Worm (Caenorhabditis elegans) whole organism, mixed stage, embryonic: ENCODE data around the gene dnj-5.

Source experiments
- bed-3 ChIP-seq: fragments of 200-800 bp; sonication (Bioruptor generic); optimal IDR thresholded peaks from 3 replicates; lab custom pipeline; 2018; ENCODE audit warnings: mild to moderate bottlenecking, missing genetic modification characterization, moderate library complexity, missing compliant biosample characterization
- blmp-1 ChIP-seq: fragments of 150-350 bp; optimal IDR thresholded peaks from 2 replicates; lab custom pipeline; 2014; ENCODE audit warnings: missing biosample characterization, missing genetic modification characterization
- ceh-39 ChIP-seq: fragments of 150-350 bp; optimal IDR thresholded peaks from 2 replicates; lab custom pipeline; 2014; ENCODE audit warnings: missing biosample characterization, missing genetic modification characterization
- ceh-43 ChIP-seq: fragments of 200-800 bp; sonication (Bioruptor generic); optimal IDR thresholded peaks from 2 replicates; lab custom pipeline; 2018; ENCODE audit warnings: mild to moderate bottlenecking, missing genetic modification characterization, moderate library complexity, missing compliant biosample characterization
- ceh-83 ChIP-seq: fragments of 200-800 bp; sonication (Bioruptor generic); optimal IDR thresholded peaks from 2 replicates; lab custom pipeline; 2018; ENCODE audit warnings: mild to moderate bottlenecking, missing genetic modification characterization, missing compliant biosample characterization
- ces-1 ChIP-seq: fragments of 150-350 bp; optimal IDR thresholded peaks from 2 replicates; lab custom pipeline; 2014; ENCODE audit warnings: missing biosample characterization, missing genetic modification reagents, missing genetic modification characterization
- cnd-1 ChIP-seq: fragments of 200-800 bp; sonication (Bioruptor generic); optimal IDR thresholded peaks from 2 replicates; lab custom pipeline; 2018; ENCODE audit warnings: mild to moderate bottlenecking, missing genetic modification characterization, missing compliant biosample characterization
- drap-1 ChIP-seq: fragments of 200-800 bp; sonication (Bioruptor generic); optimal IDR thresholded peaks from 3 replicates; lab custom pipeline; 2018; ENCODE audit warnings: mild to moderate bottlenecking, missing genetic modification characterization, missing compliant biosample characterization
- elt-1 ChIP-seq: sonication (generic microtip); optimal IDR thresholded peaks from 2 replicates; lab custom pipeline; 2017; ENCODE audit warnings: missing genetic modification characterization, mild to moderate bottlenecking, missing compliant biosample characterization, antibody characterized with exemption, moderate library complexity, borderline replicate concordance; ENCODE audit not compliant: insufficient read depth
- flh-1 ChIP-seq: fragments of 200-800 bp; sonication (Bioruptor generic); optimal IDR thresholded peaks from 2 replicates; lab custom pipeline; 2018; ENCODE audit warnings: mild to moderate bottlenecking, missing genetic modification characterization, moderate library complexity, missing compliant biosample characterization
- ham-2 ChIP-seq: fragments of 200-800 bp; sonication (Bioruptor generic); optimal IDR thresholded peaks from 2 replicates; lab custom pipeline; 2018; ENCODE audit warnings: mild to moderate bottlenecking, missing genetic modification characterization, missing compliant biosample characterization
- hlh-1 ChIP-seq: fragments of 150-350 bp; optimal IDR thresholded peaks from 2 replicates; lab custom pipeline; 2014; ENCODE audit warnings: missing biosample characterization, missing genetic modification reagents, missing genetic modification characterization
- lin-13 ChIP-seq: fragments of 150-350 bp; optimal IDR thresholded peaks from 2 replicates; lab custom pipeline; 2014; ENCODE audit warnings: missing biosample characterization, missing genetic modification characterization
- lin-32 ChIP-seq: fragments of 200-800 bp; sonication (Bioruptor generic); optimal IDR thresholded peaks from 2 replicates; lab custom pipeline; 2018; ENCODE audit warnings: mild to moderate bottlenecking, missing genetic modification characterization, missing compliant biosample characterization
- lsy-2 ChIP-seq: fragments of 150-350 bp; optimal IDR thresholded peaks from 2 replicates; lab custom pipeline; 2014; ENCODE audit warnings: missing biosample characterization, missing genetic modification characterization
- mab-5 ChIP-seq: fragments of 150-350 bp; optimal IDR thresholded peaks from 2 replicates; lab custom pipeline; 2014; ENCODE audit warnings: missing biosample characterization, missing genetic modification characterization
- mep-1 ChIP-seq: fragments of 150-350 bp; optimal IDR thresholded peaks from 2 replicates; lab custom pipeline; 2017; ENCODE audit warnings: missing biosample characterization, missing genetic modification reagents, missing genetic modification characterization, inconsistent platforms
- mls-2 ChIP-seq: sonication (generic microtip); optimal IDR thresholded peaks from 2 replicates; lab custom pipeline; 2016; ENCODE audit warnings: mild to moderate bottlenecking, missing genetic modification characterization, moderate library complexity, missing compliant biosample characterization
- nhr-12 ChIP-seq: fragments of 150-350 bp; optimal IDR thresholded peaks from 2 replicates; lab custom pipeline; 2014; ENCODE audit warnings: missing biosample characterization, missing genetic modification characterization
- nhr-2 ChIP-seq: fragments of 150-350 bp; optimal IDR thresholded peaks from 2 replicates; lab custom pipeline; 2014; ENCODE audit warnings: missing biosample characterization, missing genetic modification characterization
- nhr-237 ChIP-seq: fragments of 150-350 bp; optimal IDR thresholded peaks from 2 replicates; lab custom pipeline; 2014; ENCODE audit warnings: missing biosample characterization, missing genetic modification characterization
- nhr-28 ChIP-seq: fragments of 150-350 bp; optimal IDR thresholded peaks from 2 replicates; lab custom pipeline; 2014; ENCODE audit warnings: missing biosample characterization, missing genetic modification characterization
- nhr-76 ChIP-seq: sonication (generic microtip); optimal IDR thresholded peaks from 2 replicates; lab custom pipeline; 2017; ENCODE audit warnings: missing biosample characterization, missing genetic modification characterization
- pha-4 ChIP-seq: fragments of 150-350 bp; optimal IDR thresholded peaks from 2 replicates; lab custom pipeline; 2018; ENCODE audit warnings: missing biosample characterization, missing genetic modification reagents, missing genetic modification characterization
- sem-2 ChIP-seq: fragments of 200-800 bp; sonication (Bioruptor generic); optimal IDR thresholded peaks from 2 replicates; lab custom pipeline; 2018; ENCODE audit warnings: mild to moderate bottlenecking, missing genetic modification characterization, missing compliant biosample characterization
- snpc-4 ChIP-seq: fragments of 150-350 bp; optimal IDR thresholded peaks from 2 replicates; lab custom pipeline; 2014; ENCODE audit warnings: missing biosample characterization, missing genetic modification characterization
- sptf-1 ChIP-seq: sonication (generic microtip); optimal IDR thresholded peaks from 2 replicates; lab custom pipeline; 2017; ENCODE audit warnings: mild to moderate bottlenecking, missing genetic modification characterization, moderate library complexity, missing compliant biosample characterization
- unc-120 ChIP-seq: sonication (generic microtip); optimal IDR thresholded peaks from 2 replicates; lab custom pipeline; 2017; ENCODE audit warnings: missing genetic modification characterization, missing compliant biosample characterization; ENCODE audit not compliant: poor library complexity, severe bottlenecking
- unc-39 ChIP-seq: fragments of 150-350 bp; optimal IDR thresholded peaks from 2 replicates; lab custom pipeline; 2014; ENCODE audit warnings: missing biosample characterization, missing genetic modification characterization
- unc-62 ChIP-seq: fragments of 150-350 bp; optimal IDR thresholded peaks from 2 replicates; lab custom pipeline; 2014; ENCODE audit warnings: missing biosample characterization, missing genetic modification reagents, missing genetic modification characterization

dnj-5 gene

ce11 chrII:6842009-6842408 lies 16.1 kb downstream of the dnj-5 start:
- no peak for TF ChIP-seq snpc-4
- TF ChIP-seq mls-2 (tag; lab: Kevin White, UChicago) = no peak
- TF ChIP-seq ceh-83 (GFP tag; lab: Kevin White, UChicago) = no peak
- TF ChIP-seq flh-1 (GFP tag; lab: Kevin White, UChicago) = no peak

ce11 chrII:6841102-6841501 lies 17.0 kb downstream of the dnj-5 start:
- TF ChIP-seq bed-3 (GFP tag; lab: Kevin White, UChicago) (no peak), hlh-1 (tag; lab: Kevin White, UChicago) (peak; percentile 81), sptf-1 (peak; percentile 30), ceh-39 (no peak), unc-120 (peak; percentile 72), mab-5 (peak; percentile 44), unc-62 (GFP tag; lab: Kevin White, UChicago) (peak; percentile 79), ceh-43 (GFP tag; lab: Kevin White, UChicago) (no peak)

- TF ChIP-seq ces-1 = peak; percentile 24
- no peak for TF ChIP-seq ceh-39
- TF ChIP-seq nhr-76 (tag; lab: Kevin White, UChicago) = no peak
- TF ChIP-seq, all 35 proteins: peak for 1
Measured at ce11 chrII:6840663-6841062, 17.4 kb downstream of the dnj-5 start.

- peak; percentile 1 for TF ChIP-seq pha-4 (tag; lab: Kevin White, UChicago)
- TF ChIP-seq hlh-1 (tag; lab: Kevin White, UChicago) = peak; percentile 72
- peak; percentile 34 for TF ChIP-seq nhr-2
- peak; percentile 50 for TF ChIP-seq cnd-1 (tag; lab: Kevin White, UChicago)
- TF ChIP-seq mab-5 = no peak
- TF ChIP-seq unc-120 = peak; percentile 34
Measured at ce11 chrII:6838977-6839376, 19.1 kb downstream of the dnj-5 start.

ce11 chrII:6838270-6838878 lies 19.7 kb downstream of the dnj-5 start:
- TF ChIP-seq drap-1 (GFP tag; lab: Kevin White, UChicago) (no peak), ceh-83 (GFP tag; lab: Kevin White, UChicago) (no peak), hlh-1 (tag; lab: Kevin White, UChicago) (no peak), lin-32 (GFP tag; lab: Kevin White, UChicago) (no peak), blmp-1 (no peak), nhr-237 (tag; lab: Kevin White, UChicago) (no peak), lin-13 (tag; lab: Kevin White, UChicago) (no peak), ham-2 (GFP tag; lab: Kevin White, UChicago) (peak; percentile 48), unc-120 (peak; percentile 44), mep-1 (no peak), ceh-43 (GFP tag; lab: Kevin White, UChicago) (peak; percentile 82), nhr-12 (tag; lab: Kevin White, UChicago) (no peak), unc-39 (tag; lab: Kevin White, UChicago) (no peak), nhr-28 (tag; lab: Kevin White, UChicago) (no peak), lsy-2 (tag; lab: Kevin White, UChicago) (no peak), mls-2 (tag; lab: Kevin White, UChicago) (peak; percentile 50), unc-62 (GFP tag; lab: Kevin White, UChicago) (peak; percentile 80), elt-1 (tag; lab: Kevin White, UChicago) (no peak), sem-2 (GFP tag; lab: Kevin White, UChicago) (no peak), ces-1 (peak; percentile 91), ceh-39 (no peak)
